Worm (Caenorhabditis elegans): Measurements from ENCODE around the gene akap-1.

ce11 chrIII:6343229-6343628, 10.0 kb upstream of the akap-1 start, which contains the start of gene C56G2.9:
- TF ChIP-seq lin-15B (tag; optimal IDR thresholded peaks at IDR 0.05) (no peak), ces-1 (GFP tag; optimal IDR thresholded peaks at IDR 0.05) (no peak), hlh-17 (GFP tag; optimal IDR thresholded peaks at IDR 0.05; ENCODE audit: borderline replicate concordance) (no peak), Y116A8C.19 (tag; optimal IDR thresholded peaks at IDR 0.05; ENCODE audit: borderline replicate concordance) (no peak), C34B4.2 (tag; optimal IDR thresholded peaks at IDR 0.05) (no peak), snpc-4 (tag; optimal IDR thresholded peaks at IDR 0.05) (no peak), ama-1 (optimal IDR thresholded peaks at IDR 0.05) (no peak), nhr-19 (GFP tag; conservative IDR thresholded peaks at IDR 0.05) (no peak), ztf-11 (tag; optimal IDR thresholded peaks at IDR 0.05) (no peak), nhr-12 (tag; optimal IDR thresholded peaks at IDR 0.05) (no peak), rnt-1 (tag; optimal IDR thresholded peaks at IDR 0.05) (no peak), fos-1 (tag; optimal IDR thresholded peaks at IDR 0.05) (no peak), efl-1 (optimal IDR thresholded peaks at IDR 0.05) (no peak), efl-1 (GFP tag; optimal IDR thresholded peaks at IDR 0.05 in 1 of 2) (no peak), pag-3 (tag; optimal IDR thresholded peaks at IDR 0.05; ENCODE audit: borderline replicate concordance, insufficient read depth) (no peak)
